Fruit fly (Drosophila melanogaster): Measurements from ENCODE around the gene CG15196.

The CG15196 gene

DNA sequence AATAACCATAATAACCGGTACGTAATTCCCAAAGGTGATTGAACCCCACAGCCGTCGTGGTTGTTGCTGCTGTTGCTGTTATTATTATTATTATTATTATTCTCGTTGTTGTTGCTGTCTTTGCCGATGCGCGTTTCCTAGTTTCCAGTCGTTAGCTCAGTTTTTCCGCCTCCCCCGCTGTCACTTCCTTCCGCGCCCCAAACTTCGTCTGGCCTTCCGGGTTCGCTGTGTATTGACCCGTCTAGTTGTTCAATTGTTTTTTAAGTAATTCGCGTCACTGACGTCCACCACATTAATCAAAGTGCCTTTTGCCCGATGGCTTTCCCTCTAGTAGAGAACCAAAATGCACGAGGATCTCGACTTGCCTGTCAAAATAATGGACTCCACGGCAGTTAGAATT is 38.1 kb upstream of the CG15196 start:
- TF ChIP-seq pan (optimal IDR thresholded peaks at IDR 0.05), result no peak
- no peak for TF ChIP-seq br (GFP tag; optimal IDR thresholded peaks at IDR 0.05)
- no peak for TF ChIP-seq tai (GFP tag; optimal IDR thresholded peaks at IDR 0.05)
- TF ChIP-seq sv (GFP tag; optimal IDR thresholded peaks at IDR 0.05), result no peak
- no peak for TF ChIP-seq HLH106 (tag; optimal IDR thresholded peaks at IDR 0.05)
- no peak for TF ChIP-seq N (GFP tag; optimal IDR thresholded peaks at IDR 0.05)
- TF ChIP-seq Myc (optimal IDR thresholded peaks at IDR 0.05), result no peak
- TF ChIP-seq ey (GFP tag; optimal IDR thresholded peaks at IDR 0.05), result no peak
- no peak for TF ChIP-seq GATAd (GFP tag; optimal IDR thresholded peaks at IDR 0.05)
- no peak for TF ChIP-seq fru (GFP tag; optimal IDR thresholded peaks at IDR 0.05)
- TF ChIP-seq CG9705 (GFP tag; optimal IDR thresholded peaks at IDR 0.05), result no peak
- TF ChIP-seq Rel (GFP tag; optimal IDR thresholded peaks at IDR 0.05), result no peak
- TF ChIP-seq Rel (tag; optimal IDR thresholded peaks at IDR 0.05), result no peak
- TF ChIP-seq rgr (GFP tag; optimal IDR thresholded peaks at IDR 0.05), result no peak
- no peak for TF ChIP-seq usp (GFP tag; optimal IDR thresholded peaks at IDR 0.05)

DNA sequence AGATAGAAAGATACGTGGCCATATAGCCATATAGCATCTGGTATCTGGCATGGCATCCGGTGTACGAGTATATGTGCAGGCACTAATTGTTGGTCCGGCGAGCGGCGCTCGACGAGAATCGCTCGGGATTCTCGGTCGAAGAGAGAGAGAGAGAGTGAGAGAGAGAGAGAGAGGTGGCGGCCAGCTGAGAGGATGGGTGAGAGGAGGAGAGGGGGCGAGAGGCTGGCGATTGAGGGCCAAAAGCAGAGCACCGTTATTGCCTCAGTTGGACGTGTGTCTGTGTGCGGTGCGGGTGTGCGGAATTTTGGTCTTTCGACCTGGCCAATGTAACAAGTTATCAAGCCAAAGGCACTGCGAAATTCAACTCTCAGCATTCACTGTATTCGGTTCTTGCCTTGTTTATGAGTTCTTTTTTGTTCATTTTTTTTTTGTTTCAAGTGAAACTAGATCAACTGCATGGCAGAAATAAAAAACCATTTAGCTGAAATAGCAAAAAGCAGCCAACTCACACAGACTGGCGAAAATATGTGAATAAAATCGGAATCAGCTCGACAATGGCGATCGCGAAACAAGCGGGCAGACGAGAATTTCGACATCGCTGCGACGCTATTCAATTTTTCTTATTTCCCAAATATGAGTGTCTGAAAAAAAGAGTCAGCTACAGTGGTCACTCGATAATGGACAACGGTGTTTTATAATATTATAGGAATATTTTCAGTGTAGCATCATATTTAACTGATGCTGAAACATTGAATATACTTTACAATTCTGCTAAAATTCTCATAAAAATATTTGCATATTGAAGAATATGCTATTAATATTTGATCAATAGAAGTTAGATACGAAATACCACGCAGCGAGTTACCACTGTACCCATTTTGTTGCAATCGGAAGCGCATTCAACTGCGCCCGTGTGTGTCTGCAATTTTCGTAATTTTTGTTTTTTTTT is 36.7 kb upstream of the CG15196 start:
- TF ChIP-seq HLH106 (tag; optimal IDR thresholded peaks at IDR 0.05) (peak; percentile 24), brk (GFP tag; optimal IDR thresholded peaks at IDR 0.05) (no peak)

dm6 chrX:11374320-11374719 is 35.4 kb upstream of the CG15196 start:
- TF ChIP-seq N (GFP tag; optimal IDR thresholded peaks at IDR 0.05), result no peak
- TF ChIP-seq Hnf4 (GFP tag; optimal IDR thresholded peaks at IDR 0.05), result no peak
- no peak for TF ChIP-seq brk (GFP tag; optimal IDR thresholded peaks at IDR 0.05)
- TF ChIP-seq Hr78 (GFP tag; optimal IDR thresholded peaks at IDR 0.05), result no peak
- no peak for TF ChIP-seq rgr (GFP tag; optimal IDR thresholded peaks at IDR 0.05)
- TF ChIP-seq Hr83 (GFP tag; optimal IDR thresholded peaks at IDR 0.05; ENCODE audit: poor library complexity, severe bottlenecking), result no peak
- TF ChIP-seq ey (GFP tag; optimal IDR thresholded peaks at IDR 0.05), result no peak
- TF ChIP-seq GATAd (GFP tag; optimal IDR thresholded peaks at IDR 0.05), result no peak
- no peak for TF ChIP-seq tai (GFP tag; optimal IDR thresholded peaks at IDR 0.05)
- no peak for TF ChIP-seq HLH106 (tag; optimal IDR thresholded peaks at IDR 0.05)
- no peak for TF ChIP-seq sage (GFP tag; optimal IDR thresholded peaks at IDR 0.05)
- no peak for TF ChIP-seq Vsx2 (GFP tag; optimal IDR thresholded peaks at IDR 0.05; ENCODE audit: partially characterized antibody)
- no peak for TF ChIP-seq CG9705 (GFP tag; optimal IDR thresholded peaks at IDR 0.05)
- TF ChIP-seq usp (GFP tag; optimal IDR thresholded peaks at IDR 0.05), result no peak

DNA sequence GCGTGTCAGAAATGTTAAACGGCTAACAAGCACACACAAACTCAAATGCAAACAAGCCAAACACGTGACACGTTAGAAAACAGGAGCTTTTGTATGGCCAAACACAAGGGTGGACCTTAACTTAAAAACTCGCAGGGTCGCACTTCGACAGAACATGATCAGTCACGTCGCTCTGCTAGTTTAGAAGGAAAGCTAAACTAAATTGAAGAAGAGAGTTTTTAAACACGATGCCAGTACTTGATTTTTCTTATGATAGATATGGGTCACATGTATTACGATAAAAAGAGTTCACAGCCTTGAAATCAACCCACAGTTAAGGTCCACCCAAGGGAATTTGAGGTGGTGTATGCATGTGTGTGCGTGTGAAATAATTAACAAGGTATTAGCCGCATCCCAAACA is 31.4 kb upstream of the CG15196 start:
- TF ChIP-seq CG32264 (GFP tag; optimal IDR thresholded peaks at IDR 0.05) (no peak), Dif (GFP tag; optimal IDR thresholded peaks at IDR 0.05; ENCODE audit: partially characterized antibody) (no peak), Hr83 (GFP tag; optimal IDR thresholded peaks at IDR 0.05; ENCODE audit: poor library complexity, severe bottlenecking) (no peak), brk (GFP tag; optimal IDR thresholded peaks at IDR 0.05) (no peak), OdsH (GFP tag; optimal IDR thresholded peaks at IDR 0.05) (no peak), Rel (GFP tag; optimal IDR thresholded peaks at IDR 0.05) (no peak), Rel (tag; optimal IDR thresholded peaks at IDR 0.05) (no peak), sage (GFP tag; optimal IDR thresholded peaks at IDR 0.05) (no peak), lola (GFP tag; optimal IDR thresholded peaks at IDR 0.05) (no peak), foxo (GFP tag; optimal IDR thresholded peaks at IDR 0.05) (no peak), GATAd (GFP tag; optimal IDR thresholded peaks at IDR 0.05) (no peak), Hr78 (GFP tag; optimal IDR thresholded peaks at IDR 0.05) (no peak), CrebA (GFP tag; optimal IDR thresholded peaks at IDR 0.05; ENCODE audit: borderline replicate concordance) (no peak), Sp1 (GFP tag; optimal IDR thresholded peaks at IDR 0.05) (no peak), ey (GFP tag; optimal IDR thresholded peaks at IDR 0.05) (no peak), rgr (GFP tag; optimal IDR thresholded peaks at IDR 0.05) (no peak), Vsx2 (GFP tag; optimal IDR thresholded peaks at IDR 0.05; ENCODE audit: partially characterized antibody) (no peak)

DNA sequence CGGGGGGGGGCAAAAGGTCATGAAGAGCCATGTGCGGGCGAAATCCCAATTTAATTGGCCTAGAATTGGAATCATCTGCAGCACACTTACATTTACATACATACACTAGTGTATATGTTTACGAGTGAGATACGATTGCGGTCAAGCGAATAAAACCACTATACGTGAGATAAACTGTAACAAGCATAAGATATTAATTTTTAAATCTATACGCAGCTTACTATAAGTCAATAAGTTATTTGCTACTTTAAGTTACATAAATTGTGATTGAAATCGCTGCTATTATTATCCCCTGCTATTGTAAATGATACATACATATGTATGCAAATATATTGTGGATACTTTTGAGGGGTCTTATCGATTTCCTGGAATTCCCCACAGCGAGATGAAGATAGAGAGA is 30.6 kb upstream of the CG15196 start:
- TF ChIP-seq dl (GFP tag; optimal IDR thresholded peaks at IDR 0.05; ENCODE audit: insufficient read depth in 1 of 2, partially characterized antibody in 2 of 2), result no peak
- peak; percentile 17 for TF ChIP-seq Sp1 (GFP tag; optimal IDR thresholded peaks at IDR 0.05)
- TF ChIP-seq fru (GFP tag; optimal IDR thresholded peaks at IDR 0.05), result peak; percentile 3
- peak; percentile 26 for TF ChIP-seq HLH106 (tag; optimal IDR thresholded peaks at IDR 0.05)
- TF ChIP-seq foxo (GFP tag; optimal IDR thresholded peaks at IDR 0.05), result peak in 1 of 2 experiments; percentile 16

Data from whole organism, wandering third instar larva.